Fruit fly (Drosophila melanogaster): ENCODE data around the gene CG33159.

The CG33159 gene

DNA sequence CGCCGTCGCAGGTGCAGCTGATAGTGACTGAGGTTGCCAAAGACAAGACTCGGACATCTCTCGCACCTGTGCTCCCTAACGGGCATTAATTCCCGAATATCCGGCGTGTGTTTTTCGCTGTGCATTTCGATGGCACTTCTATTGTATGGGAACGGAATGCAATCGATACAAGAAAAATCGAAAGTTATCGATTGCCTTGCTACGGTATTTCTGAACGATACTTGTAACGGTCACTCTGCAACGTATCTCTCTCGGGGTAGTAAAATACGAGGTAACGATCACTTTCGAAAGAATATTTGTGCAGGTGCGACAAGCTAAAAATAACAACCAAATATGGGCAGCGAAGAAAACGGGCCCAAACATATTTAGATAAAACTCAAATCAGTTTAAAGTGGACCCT, 39.3 kb downstream of the CG33159 start, which contains the start of gene CG32280 (continued):
- TF ChIP-seq HmgD (GFP tag; optimal IDR thresholded peaks at IDR 0.05) (peak; percentile 68), nom (GFP tag; optimal IDR thresholded peaks at IDR 0.05) (no peak), CG12104 (GFP tag; optimal IDR thresholded peaks at IDR 0.05) (no peak), CG7372 (GFP tag; IDR thresholded peaks at IDR 0.05) (no peak), CG14667 (GFP tag; IDR thresholded peaks at IDR 0.05) (no peak), Fer2 (tag; optimal IDR thresholded peaks at IDR 0.05) (no peak), CG1832 (GFP tag; optimal IDR thresholded peaks at IDR 0.05) (no peak), vfl (GFP tag; optimal IDR thresholded peaks at IDR 0.05) (no peak), CG10321 (GFP tag; IDR thresholded peaks at IDR 0.05) (no peak), CG11723 (GFP tag; optimal IDR thresholded peaks at IDR 0.05) (no peak), CG6765 (GFP tag; optimal IDR thresholded peaks at IDR 0.05) (peak; percentile 20), CG11456 (GFP tag; IDR thresholded peaks at IDR 0.05) (no peak), bigmax (GFP tag; optimal IDR thresholded peaks at IDR 0.05) (no peak), Atf3 (GFP tag; optimal IDR thresholded peaks at IDR 0.05) (no peak), CG2199 (GFP tag; IDR thresholded peaks at IDR 0.05) (0 out of 3 replicates have a peak, but pooled peaks have one; percentile 6), lov (optimal IDR thresholded peaks at IDR 0.05) (no peak), lov (GFP tag; IDR thresholded peaks at IDR 0.05) (no peak), gro (GFP tag; optimal IDR thresholded peaks at IDR 0.05) (peak; percentile 61), wek (GFP tag; optimal IDR thresholded peaks at IDR 0.05) (no peak), CG12299 (tag; optimal IDR thresholded peaks at IDR 0.05) (no peak), Sry-β (GFP tag; optimal IDR thresholded peaks at IDR 0.05) (no peak), CG13424 (tag; optimal IDR thresholded peaks at IDR 0.05) (no peak), abd-A (tag; optimal IDR thresholded peaks at IDR 0.05) (no peak), ase (GFP tag; IDR thresholded peaks at IDR 0.05) (no peak), chm (GFP tag; IDR thresholded peaks at IDR 0.05) (peak; percentile 40; the same call in 1 of the 2 replicates), trem (tag; optimal IDR thresholded peaks at IDR 0.05) (peak; percentile 59), chinmo (GFP tag; IDR thresholded peaks at IDR 0.05; ENCODE audit: partially characterized antibody) (peak; percentile 92; the same call in 3 of the 4 replicates), amos (GFP tag; IDR thresholded peaks at IDR 0.05; ENCODE audit: partially characterized antibody) (peak; percentile 91), CG2202 (tag; optimal IDR thresholded peaks at IDR 0.05) (no peak), CG10543 (GFP tag; optimal IDR thresholded peaks at IDR 0.05) (peak; percentile 10), Gsc (GFP tag; IDR thresholded peaks at IDR 0.05) (no peak), Deaf1 (tag; optimal IDR thresholded peaks at IDR 0.05) (no peak), gce (GFP tag; IDR thresholded peaks at IDR 0.05) (no peak), stc (GFP tag; IDR thresholded peaks at IDR 0.05) (no peak), Hmr (GFP tag; optimal IDR thresholded peaks at IDR 0.05) (no peak), CG9215 (GFP tag; IDR thresholded peaks at IDR 0.05) (no peak), CG15011 (GFP tag; optimal IDR thresholded peaks at IDR 0.05) (no peak), HLH4C (GFP tag; IDR thresholded peaks at IDR 0.05; ENCODE audit: partially characterized antibody) (peak; percentile 86), CG33557 (GFP tag; optimal IDR thresholded peaks at IDR 0.05) (no peak), gcm (GFP tag; optimal IDR thresholded peaks at IDR 0.05) (no peak), ham (GFP tag; IDR thresholded peaks at IDR 0.05) (no peak), fd102C (GFP tag; optimal IDR thresholded peaks at IDR 0.05) (no peak), pnt (GFP tag; optimal IDR thresholded peaks at IDR 0.05) (no peak), h (optimal IDR thresholded peaks at IDR 0.05) (no peak), pzg (GFP tag; optimal IDR thresholded peaks at IDR 0.05) (peak; percentile 91), CG9609 (GFP tag; optimal IDR thresholded peaks at IDR 0.05) (peak; percentile 20), E2f2 (GFP tag; IDR thresholded peaks at IDR 0.05) (peak; percentile 45; the same call in 1 of the 2 replicates), CG17385 (GFP tag; optimal IDR thresholded peaks at IDR 0.05) (no peak), eve (GFP tag; optimal IDR thresholded peaks at IDR 0.05) (no peak), zen (tag; optimal IDR thresholded peaks at IDR 0.05) (no peak), pfk (GFP tag; optimal IDR thresholded peaks at IDR 0.05) (peak; percentile 69), Atf6 (GFP tag; IDR thresholded peaks at IDR 0.05) (peak; percentile 40; the same call in 1 of the 2 replicates)
